Worm (Caenorhabditis elegans) whole organism, young adult: ENCODE measurements around the gene phb-2.

Source experiments
- C06A6.2 ChIP-seq: fragments of 200-800 bp; sonication (Bioruptor generic); conservative IDR thresholded peaks from 2 replicates; pipeline ENCODE4 v1.3.6; 2022; ENCODE audit warnings: missing genetic modification characterization, missing compliant biosample characterization
- F22D6.2 ChIP-seq: sonication (generic microtip); optimal IDR thresholded peaks from 2 replicates; lab custom pipeline; 2016; ENCODE audit warnings: mild to moderate bottlenecking, missing genetic modification characterization, missing compliant biosample characterization
- F33H1.4 ChIP-seq: fragments of 200-800 bp; sonication (Bioruptor generic); IDR thresholded peaks from 2 replicates; pipeline ENCODE4 v1.3.6; 2022; ENCODE audit warnings: missing genetic modification reagents, missing genetic modification characterization, missing compliant biosample characterization
- F37B4.10 ChIP-seq: fragments of 200-800 bp; sonication (Bioruptor generic); IDR thresholded peaks from 2 replicates; pipeline ENCODE4 v1.3.6; 2022; ENCODE audit warnings: missing genetic modification characterization, missing compliant biosample characterization
- F55B11.4 ChIP-seq: sonication (generic microtip); optimal IDR thresholded peaks from 2 replicates; lab custom pipeline; 2016; ENCODE audit warnings: missing compliant biosample characterization, missing genetic modification characterization, borderline replicate concordance; ENCODE audit not compliant: insufficient read depth
- K11D2.4 ChIP-seq: fragments of 200-800 bp; sonication (Bioruptor generic); IDR thresholded peaks from 2 replicates; pipeline ENCODE4 v1.3.6; 2022; ENCODE audit warnings: missing genetic modification reagents, missing genetic modification characterization, missing compliant biosample characterization
- K12H6.12 ChIP-seq: fragments of 200-800 bp; sonication (Bioruptor generic); optimal IDR thresholded peaks from 2 replicates; lab custom pipeline; 2018; ENCODE audit warnings: mild to moderate bottlenecking, missing genetic modification characterization, missing compliant biosample characterization
- ama-1 ChIP-seq, 3 experiments: fragments of 150-350 bp in 1 of 3; sonication (generic microtip) in 2 of 3; optimal IDR thresholded peaks; 2 replicates each; lab custom pipeline; 2014 to 2018; ENCODE audit warnings: missing biosample characterization in 2 of 3, missing genetic modification characterization in 2 of 3, missing genetic modification reagents in 2 of 3
- atf-7 ChIP-seq: sonication (generic microtip); optimal IDR thresholded peaks from 2 replicates; lab custom pipeline; 2017; ENCODE audit warnings: mild to moderate bottlenecking, missing genetic modification characterization, missing compliant biosample characterization
- athp-1 ChIP-seq: sonication (generic microtip); optimal IDR thresholded peaks from 2 replicates; lab custom pipeline; 2017; ENCODE audit warnings: mild to moderate bottlenecking, missing genetic modification characterization, missing compliant biosample characterization
- attf-6 ChIP-seq: fragments of 200-800 bp; sonication (Bioruptor generic); IDR thresholded peaks from 2 replicates; pipeline ENCODE4 v1.3.6; 2022; ENCODE audit warnings: missing genetic modification reagents, missing genetic modification characterization, missing compliant biosample characterization
- bed-2 ChIP-seq: fragments of 200-800 bp; sonication (Bioruptor generic); IDR thresholded peaks from 2 replicates; pipeline ENCODE4 v1.3.6; 2022; ENCODE audit warnings: missing genetic modification reagents, missing genetic modification characterization, missing compliant biosample characterization
- ccch-3 ChIP-seq: fragments of 200-800 bp; sonication (Bioruptor generic); optimal IDR thresholded peaks from 2 replicates; lab custom pipeline; 2018; ENCODE audit warnings: mild to moderate bottlenecking, missing genetic modification characterization, missing compliant biosample characterization
- ceh-27 ChIP-seq: fragments of 200-800 bp; sonication (Bioruptor generic); optimal IDR thresholded peaks from 2 replicates; lab custom pipeline; 2018; ENCODE audit warnings: mild to moderate bottlenecking, missing genetic modification characterization, moderate library complexity, missing compliant biosample characterization
- ceh-58 ChIP-seq: fragments of 200-800 bp; sonication (Bioruptor generic); IDR thresholded peaks from 2 replicates; pipeline ENCODE4 v1.3.6; 2022; ENCODE audit warnings: missing genetic modification characterization, missing compliant biosample characterization
- dox-1 ChIP-seq: fragments of 200-800 bp; sonication (Bioruptor generic); IDR thresholded peaks from 2 replicates; pipeline ENCODE4 v1.3.6; 2022; ENCODE audit warnings: missing genetic modification reagents, missing genetic modification characterization, missing compliant biosample characterization
- dpl-1 ChIP-seq: fragments of 150-350 bp; optimal IDR thresholded peaks from 2 replicates; lab custom pipeline; 2014; ENCODE audit warnings: missing biosample characterization, missing genetic modification reagents, missing genetic modification characterization
- fkh-3 ChIP-seq: sonication (generic microtip); optimal IDR thresholded peaks from 2 replicates; lab custom pipeline; 2016; ENCODE audit warnings: mild to moderate bottlenecking, missing genetic modification characterization, missing compliant biosample characterization
- hmg-1.2 ChIP-seq: fragments of 200-800 bp; sonication (Bioruptor generic); IDR thresholded peaks from 2 replicates; pipeline ENCODE4 v1.3.6; 2022; ENCODE audit warnings: missing genetic modification reagents, missing genetic modification characterization, missing compliant biosample characterization
- lag-1 ChIP-seq: fragments of 200-800 bp; sonication (Bioruptor generic); IDR thresholded peaks from 2 replicates; pipeline ENCODE4 v1.3.6; 2022; ENCODE audit warnings: missing genetic modification reagents, missing genetic modification characterization, missing compliant biosample characterization
- let-607 ChIP-seq, 2 experiments: fragments of 200-800 bp in 1 of 2; sonication (Bioruptor generic) in 1 of 2; sonication (generic microtip) in 1 of 2; optimal IDR thresholded peaks; 2 replicates each; lab custom pipeline; 2016 to 2018; ENCODE audit warnings: mild to moderate bottlenecking in 2 of 2, missing compliant biosample characterization in 2 of 2, missing genetic modification characterization in 2 of 2, moderate library complexity in 2 of 2, missing genotype in 1 of 2
- lir-1 ChIP-seq: fragments of 200-800 bp; sonication (Bioruptor generic); conservative IDR thresholded peaks from 2 replicates; pipeline ENCODE4 v1.3.6; 2022; ENCODE audit warnings: missing genetic modification reagents, missing genetic modification characterization, missing compliant biosample characterization
- lsl-1 ChIP-seq: fragments of 200-800 bp; sonication (Bioruptor generic); optimal IDR thresholded peaks from 2 replicates; lab custom pipeline; 2018; ENCODE audit warnings: mild to moderate bottlenecking, missing genetic modification characterization, moderate library complexity, missing compliant biosample characterization
- lsy-27 ChIP-seq: sonication (generic microtip); optimal IDR thresholded peaks from 2 replicates; lab custom pipeline; 2017; ENCODE audit warnings: missing genetic modification characterization, mild to moderate bottlenecking, missing compliant biosample characterization, antibody characterized with exemption, missing genotype, borderline replicate concordance; ENCODE audit not compliant: insufficient read depth
- madf-10 ChIP-seq: sonication (generic microtip); optimal IDR thresholded peaks from 2 replicates; lab custom pipeline; 2016; ENCODE audit warnings: mild to moderate bottlenecking, missing genetic modification characterization, missing compliant biosample characterization
- mes-4 ChIP-seq: sonication (generic microtip); optimal IDR thresholded peaks from 2 replicates; lab custom pipeline; 2016; ENCODE audit warnings: missing genotype, missing genetic modification characterization, missing compliant biosample characterization
- nfya-1 ChIP-seq: sonication (generic microtip); optimal IDR thresholded peaks from 2 replicates; lab custom pipeline; 2017; ENCODE audit warnings: antibody characterized with exemption, missing compliant biosample characterization, missing genetic modification characterization, borderline replicate concordance; ENCODE audit not compliant: insufficient read depth
- nhr-179 ChIP-seq: sonication (generic microtip); optimal IDR thresholded peaks from 2 replicates; lab custom pipeline; 2016; ENCODE audit warnings: mild to moderate bottlenecking, missing genetic modification characterization, missing compliant biosample characterization
- nhr-27 ChIP-seq: fragments of 200-800 bp; sonication (Bioruptor generic); optimal IDR thresholded peaks from 2 replicates; lab custom pipeline; 2018; ENCODE audit warnings: mild to moderate bottlenecking, missing genetic modification characterization, moderate library complexity, missing compliant biosample characterization
- nhr-90 ChIP-seq: sonication (generic microtip); optimal IDR thresholded peaks from 2 replicates; lab custom pipeline; 2016; ENCODE audit warnings: missing genotype, mild to moderate bottlenecking, missing genetic modification characterization, missing compliant biosample characterization
- rec-8 ChIP-seq, 2 experiments: sonication (generic microtip); optimal IDR thresholded peaks; 2 replicates each; lab custom pipeline; 2016; ENCODE audit warnings: mild to moderate bottlenecking in 2 of 2, missing genetic modification characterization in 2 of 2, missing genetic modification reagents in 2 of 2, missing genotype in 2 of 2, missing biosample characterization in 1 of 2, missing compliant biosample characterization in 1 of 2, moderate library complexity in 1 of 2
- sdz-38 ChIP-seq: sonication (generic microtip); optimal IDR thresholded peaks from 2 replicates; lab custom pipeline; 2016; ENCODE audit warnings: missing genotype, missing genetic modification characterization, missing compliant biosample characterization
- sea-2 ChIP-seq: fragments of 200-800 bp; sonication (Bioruptor generic); IDR thresholded peaks from 2 replicates; pipeline ENCODE4 v1.3.6; 2022; ENCODE audit warnings: missing genetic modification characterization, missing compliant biosample characterization
- tbp1 ChIP-seq: fragments of 200-800 bp; sonication (Bioruptor generic); optimal IDR thresholded peaks from 2 replicates; lab custom pipeline; 2018; ENCODE audit warnings: mild to moderate bottlenecking, missing genetic modification characterization, missing compliant biosample characterization
- unc-130 ChIP-seq: sonication (generic microtip); optimal IDR thresholded peaks from 2 replicates; lab custom pipeline; 2016; ENCODE audit warnings: missing genetic modification reagents, missing genetic modification characterization, missing compliant biosample characterization
- zfh-2 ChIP-seq: fragments of 200-800 bp; sonication (Bioruptor generic); conservative IDR thresholded peaks from 2 replicates; pipeline ENCODE4 v1.3.6; 2022; ENCODE audit warnings: missing genetic modification reagents, missing genetic modification characterization, missing compliant biosample characterization
- ztf-18 ChIP-seq: sonication (generic microtip); optimal IDR thresholded peaks from 2 replicates; lab custom pipeline; 2016; ENCODE audit warnings: missing genotype, mild to moderate bottlenecking, missing genetic modification characterization, missing compliant biosample characterization
- ztf-6 ChIP-seq: fragments of 200-800 bp; sonication (Bioruptor generic); IDR thresholded peaks from 2 replicates; pipeline ENCODE4 v1.3.6; 2022; ENCODE audit warnings: missing genetic modification reagents, missing genetic modification characterization, missing compliant biosample characterization

Gene phb-2

DNA sequence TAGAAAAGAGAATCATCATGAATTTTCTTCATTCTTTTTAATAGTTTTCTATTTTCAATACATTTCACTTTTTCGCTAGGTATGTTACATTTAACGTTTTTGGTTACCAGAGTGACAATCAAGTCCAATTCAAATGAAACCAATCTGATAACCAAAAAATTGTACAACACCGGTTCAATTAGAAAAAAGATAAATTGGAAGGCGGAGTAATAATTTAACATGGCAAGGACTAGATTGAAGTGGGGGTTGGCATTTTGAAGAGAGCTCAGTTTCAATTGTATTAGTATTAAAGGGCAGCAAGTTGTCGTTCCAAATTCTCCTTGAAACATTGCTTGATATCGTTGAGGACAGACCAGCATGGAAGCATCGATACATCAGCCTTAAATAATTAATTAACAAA, 1.5 kb downstream of the phb-2 start (continued):
- TF ChIP-seq lsy-27 (no peak), C06A6.2 (no peak), let-607 (tag; optimal IDR thresholded peaks at IDR 0.05; lab: Kevin White, UChicago) (no peak), lsl-1 (GFP tag; lab: Kevin White, UChicago) (no peak), atf-7 (no peak), F33H1.4 (GFP tag; lab: Robert Waterston, UW) (no peak), sdz-38 (no peak), F22D6.2 (tag; lab: Kevin White, UChicago) (no peak), lag-1 (GFP tag; lab: Robert Waterston, UW) (no peak), lir-1 (GFP tag; lab: Robert Waterston, UW) (no peak), ztf-6 (no peak), F37B4.10 (GFP tag; lab: Robert Waterston, UW) (no peak), nhr-179 (tag; lab: Kevin White, UChicago) (no peak), ccch-3 (GFP tag; lab: Kevin White, UChicago) (no peak), mes-4 (no peak)

DNA sequence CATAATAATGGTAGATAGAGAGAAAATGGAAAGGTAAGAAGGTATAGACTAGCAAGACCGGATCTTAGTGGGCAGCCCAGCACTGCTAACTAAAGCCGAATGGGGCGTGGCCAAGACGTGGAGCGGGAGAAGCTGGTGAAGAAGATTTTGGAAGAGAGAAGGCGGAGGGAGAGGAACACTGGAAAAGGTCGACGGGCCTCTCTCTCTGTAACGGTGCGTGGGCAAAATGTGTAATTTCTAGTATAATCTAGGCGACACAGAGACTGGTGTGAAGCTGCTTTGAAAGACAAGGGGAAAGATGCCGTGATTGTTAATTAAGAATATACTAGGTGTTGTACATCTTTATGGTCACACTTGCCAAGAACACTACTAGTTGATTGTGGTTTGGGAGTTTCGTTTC, 4.8 kb downstream of the phb-2 start, which contains the start of gene F13H8.5:
Gene F13H8.5, minus strand, starts transcription at position 101 of the 400 bp plus-strand sequence.
- TF ChIP-seq nhr-27 (tag; lab: Kevin White, UChicago) (no peak), fkh-3 (tag; lab: Kevin White, UChicago) (no peak), zfh-2 (GFP tag; lab: Robert Waterston, UW) (no peak), nfya-1 (tag; lab: Kevin White, UChicago) (no peak), ceh-58 (GFP tag; lab: Robert Waterston, UW) (no peak), attf-6 (GFP tag; lab: Robert Waterston, UW) (no peak), ama-1 (optimal IDR thresholded peaks at IDR 0.05; lab: Kevin White, UChicago) (no peak), ama-1 (GFP tag; optimal IDR thresholded peaks at IDR 0.05; lab: Kevin White, UChicago) (no peak), F33H1.4 (GFP tag; lab: Robert Waterston, UW) (no peak), ztf-18 (tag; lab: Kevin White, UChicago) (no peak), madf-10 (tag; lab: Kevin White, UChicago) (no peak), sea-2 (GFP tag; lab: Robert Waterston, UW) (no peak), dox-1 (GFP tag; lab: Robert Waterston, UW) (no peak), F55B11.4 (no peak), dpl-1 (GFP tag; lab: Kevin White, UChicago) (no peak), nhr-90 (tag; lab: Kevin White, UChicago) (no peak), ccch-3 (GFP tag; lab: Kevin White, UChicago) (no peak), bed-2 (GFP tag; lab: Robert Waterston, UW) (no peak), K12H6.12 (tag; lab: Kevin White, UChicago) (no peak)

DNA sequence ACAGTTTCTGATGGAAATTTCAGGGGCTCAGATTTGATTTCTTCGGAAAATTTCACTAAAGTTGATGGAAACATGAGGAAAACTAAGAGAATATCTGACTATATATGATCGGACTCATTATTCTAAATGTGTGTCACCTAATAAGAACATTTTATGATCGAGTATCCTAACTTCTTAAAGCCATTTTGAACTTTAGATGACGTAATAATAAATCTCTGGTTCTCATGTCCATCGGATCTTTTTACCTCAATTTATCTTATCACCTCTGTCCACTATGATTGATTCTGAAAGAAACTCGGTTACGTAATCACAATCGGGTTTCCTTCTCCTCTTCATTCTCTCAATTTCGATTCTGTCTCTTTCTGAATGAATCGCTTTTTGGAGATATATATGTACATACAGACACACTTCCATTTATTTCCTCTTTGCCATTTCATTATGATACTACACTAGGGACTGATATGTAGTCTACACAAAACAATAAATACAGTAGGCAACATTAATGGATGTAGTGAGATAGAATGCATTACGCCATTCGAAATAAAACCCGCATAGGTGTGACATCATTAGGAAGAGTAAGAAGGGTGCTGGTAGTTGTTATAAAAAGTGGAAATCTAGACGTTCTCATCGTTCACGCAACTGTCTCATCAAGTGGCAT, 6.1 kb downstream of the phb-2 start:
- TF ChIP-seq K11D2.4 (GFP tag; lab: Robert Waterston, UW) (no peak), hmg-1.2 (GFP tag; lab: Robert Waterston, UW) (no peak), unc-130 (GFP tag; lab: Kevin White, UChicago) (no peak), tbp1 (GFP tag; lab: Kevin White, UChicago) (no peak), rec-8 (tag; optimal IDR thresholded peaks at IDR 0.05; lab: Kevin White, UChicago) (no peak), ceh-27 (GFP tag; lab: Kevin White, UChicago) (no peak), athp-1 (tag; lab: Kevin White, UChicago) (no peak), sea-2 (GFP tag; lab: Robert Waterston, UW) (no peak)
